Fruit fly (Drosophila melanogaster): ENCODE results near the gene Adgf-A2.

Adgf-A2 gene

DNA sequence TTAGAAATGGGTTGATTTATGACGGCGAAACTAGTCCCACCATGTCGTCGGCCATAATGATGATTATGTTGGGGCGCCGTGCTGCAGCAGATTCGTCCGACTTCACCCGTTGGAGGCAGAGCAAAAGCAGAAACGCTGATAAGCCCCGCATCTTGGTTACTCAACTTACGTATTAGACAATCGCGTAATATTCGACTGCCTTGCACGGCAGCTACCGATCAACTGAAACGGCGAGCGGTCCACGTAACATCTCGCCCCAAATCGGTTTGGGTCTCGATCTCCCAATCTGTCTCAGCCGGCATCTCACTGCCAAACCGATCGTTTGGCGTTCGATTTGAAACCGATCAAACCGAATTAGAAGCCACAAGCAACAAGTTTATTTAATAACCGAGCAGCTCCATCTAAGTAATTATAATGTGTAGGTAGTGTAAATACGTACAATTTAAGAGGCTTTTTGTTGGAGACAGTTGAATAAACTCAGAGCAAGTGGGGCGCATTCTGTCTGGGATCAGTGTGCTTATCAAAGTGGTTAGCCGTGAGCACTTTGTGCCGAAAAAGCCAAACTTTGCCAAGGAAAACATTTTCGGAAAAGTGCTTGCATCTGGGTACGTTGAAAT, 44.7 kb upstream of the Adgf-A2 start, which contains the start of gene CG32191 (continued):
- TF ChIP-seq CG18262 (tag; optimal IDR thresholded peaks at IDR 0.05) (no peak), Trl (optimal IDR thresholded peaks at IDR 0.05) (no peak), Trl (GFP tag; optimal IDR thresholded peaks at IDR 0.05) (no peak), CG7372 (GFP tag; IDR thresholded peaks at IDR 0.05) (no peak), CG34224 (GFP tag; IDR thresholded peaks at IDR 0.05; ENCODE audit: partially characterized antibody) (no peak), CG13123 (GFP tag; optimal IDR thresholded peaks at IDR 0.05) (no peak), CG9932 (GFP tag; IDR thresholded peaks at IDR 0.05) (no peak), Drgx (GFP tag; IDR thresholded peaks at IDR 0.05) (no peak), usp (GFP tag; optimal IDR thresholded peaks at IDR 0.05) (no peak), CG2129 (GFP tag; IDR thresholded peaks at IDR 0.05; ENCODE audit: partially characterized antibody) (no peak), CG12104 (GFP tag; optimal IDR thresholded peaks at IDR 0.05) (no peak), sens-2 (GFP tag; IDR thresholded peaks at IDR 0.05) (no peak), H2.0 (GFP tag; IDR thresholded peaks at IDR 0.05) (no peak), Bgb (GFP tag; IDR thresholded peaks at IDR 0.05; ENCODE audit: partially characterized antibody) (no peak), vvl (GFP tag; IDR thresholded peaks at IDR 0.05) (no peak), gsb (GFP tag; IDR thresholded peaks at IDR 0.05) (no peak), klu (GFP tag; IDR thresholded peaks at IDR 0.05) (no peak), B-H2 (GFP tag; optimal IDR thresholded peaks at IDR 0.05) (no peak), CG14965 (GFP tag; optimal IDR thresholded peaks at IDR 0.05; ENCODE audit: borderline replicate concordance) (no peak), CG2678 (tag; optimal IDR thresholded peaks at IDR 0.05) (peak; percentile 44), dysf (GFP tag; IDR thresholded peaks at IDR 0.05) (no peak), CG30403 (GFP tag; optimal IDR thresholded peaks at IDR 0.05) (no peak), h (optimal IDR thresholded peaks at IDR 0.05) (no peak), dmrt11E (tag; optimal IDR thresholded peaks at IDR 0.05) (no peak), CG12391 (tag; optimal IDR thresholded peaks at IDR 0.05) (no peak), CG6254 (GFP tag; optimal IDR thresholded peaks at IDR 0.05) (no peak), CG15073 (GFP tag; optimal IDR thresholded peaks at IDR 0.05) (no peak), CG4360 (GFP tag; IDR thresholded peaks at IDR 0.05) (no peak), Six4 (GFP tag; optimal IDR thresholded peaks at IDR 0.05) (no peak), Rfx (GFP tag; IDR thresholded peaks at IDR 0.05) (peak; percentile 18; the same call in 1 of the 2 replicates), pnt (GFP tag; optimal IDR thresholded peaks at IDR 0.05) (no peak), ci (GFP tag; IDR thresholded peaks at IDR 0.05) (0 out of 3 replicates have a peak, but pooled peaks have one; percentile 31), maf-S (GFP tag; optimal IDR thresholded peaks at IDR 0.05) (no peak), CG10654 (GFP tag; optimal IDR thresholded peaks at IDR 0.05) (no peak), zen (tag; optimal IDR thresholded peaks at IDR 0.05) (no peak), tx (GFP tag; optimal IDR thresholded peaks at IDR 0.05) (no peak), CG13296 (GFP tag; optimal IDR thresholded peaks at IDR 0.05) (peak; percentile 38), ind (GFP tag; optimal IDR thresholded peaks at IDR 0.05) (no peak), tap (tag; optimal IDR thresholded peaks at IDR 0.05) (no peak), Bdp1 (GFP tag; optimal IDR thresholded peaks at IDR 0.05) (no peak), CG5180 (GFP tag; optimal IDR thresholded peaks at IDR 0.05) (peak; percentile 95), CG9437 (GFP tag; optimal IDR thresholded peaks at IDR 0.05) (peak; percentile 59), nerfin-2 (GFP tag; IDR thresholded peaks at IDR 0.05; ENCODE audit: partially characterized antibody) (no peak), Mad (GFP tag; optimal IDR thresholded peaks at IDR 0.05) (no peak), CG14667 (GFP tag; IDR thresholded peaks at IDR 0.05) (no peak), Mrtf (GFP tag; IDR thresholded peaks at IDR 0.05) (no peak), CG17328 (GFP tag; IDR thresholded peaks at IDR 0.05) (no peak), H15 (GFP tag; IDR thresholded peaks at IDR 0.05) (no peak), sd (tag; optimal IDR thresholded peaks at IDR 0.05) (no peak), CrebB (tag; optimal IDR thresholded peaks at IDR 0.05) (peak; percentile 2), CG14441 (GFP tag; IDR thresholded peaks at IDR 0.05) (no peak), ase (GFP tag; IDR thresholded peaks at IDR 0.05) (no peak), CG7786 (GFP tag; optimal IDR thresholded peaks at IDR 0.05) (no peak)
